Worm (Caenorhabditis elegans) whole organism, L4 larva: ENCODE data around the gene C14B9.3.
A peak's percentile ranks its signal among the peaks of the same experiment; 100 is the strongest.

ENCODE experiments used
- D1046.2 ChIP-seq: fragments of 200-800 bp; sonication (Bioruptor generic); IDR thresholded peaks from 2 replicates; pipeline ENCODE4 v1.3.6; 2022; ENCODE audit warnings: missing genetic modification characterization, missing compliant biosample characterization
- F26F4.8 ChIP-seq: fragments of 200-800 bp; sonication (Bioruptor generic); conservative IDR thresholded peaks from 2 replicates; pipeline ENCODE4 v1.3.6; 2022; ENCODE audit warnings: missing genetic modification characterization, missing compliant biosample characterization
- F44E2.7 ChIP-seq: fragments of 200-800 bp; sonication (Bioruptor generic); IDR thresholded peaks from 2 replicates; pipeline ENCODE4 v2.1.2; 2022; ENCODE audit warnings: missing genetic modification characterization, missing compliant biosample characterization
- R02D3.7 ChIP-seq: fragments of 150-350 bp; sonication (generic microtip); optimal IDR thresholded peaks from 3 replicates; lab custom pipeline; 2014; ENCODE audit warnings: missing biosample characterization, missing genetic modification characterization
- Y105C5A.15 ChIP-seq: fragments of 200-800 bp; sonication (Bioruptor generic); IDR thresholded peaks from 2 replicates; pipeline ENCODE4 v1.3.6; 2022; ENCODE audit warnings: missing genetic modification characterization, missing compliant biosample characterization
- Y48G9A.11 ChIP-seq: fragments of 200-800 bp; sonication (Bioruptor generic); IDR thresholded peaks from 2 replicates; pipeline ENCODE4 v1.3.6; 2022; ENCODE audit warnings: missing genetic modification reagents, missing genetic modification characterization, missing compliant biosample characterization
- Y75B8A.6 ChIP-seq: fragments of 200-800 bp; sonication (Bioruptor generic); IDR thresholded peaks from 2 replicates; pipeline ENCODE4 v1.3.6; 2022; ENCODE audit warnings: missing genetic modification reagents, missing genetic modification characterization, missing compliant biosample characterization
- ZK546.5 ChIP-seq, 2 experiments: sonication (generic microtip); optimal IDR thresholded peaks; 2 replicates each; lab custom pipeline; 2017; ENCODE audit warnings: missing biosample characterization in 2 of 2, missing genetic modification characterization in 2 of 2
- aha-1 ChIP-seq: fragments of 150-350 bp; peaks from one replicate; lab custom pipeline; 2014; ENCODE audit warnings: missing biosample characterization, missing genetic modification characterization
- aly-2 ChIP-seq: sonication (generic microtip); optimal IDR thresholded peaks from 2 replicates; lab custom pipeline; 2018; ENCODE audit warnings: missing biosample characterization, missing genetic modification characterization
- arid-1 ChIP-seq: fragments of 200-800 bp; sonication (Bioruptor generic); conservative IDR thresholded peaks from 2 replicates; pipeline ENCODE4 v1.3.6; 2022; ENCODE audit warnings: missing genetic modification reagents, missing genetic modification characterization, missing compliant biosample characterization
- attf-4 ChIP-seq: sonication (generic microtip); optimal IDR thresholded peaks from 3 replicates; lab custom pipeline; 2017; ENCODE audit warnings: missing biosample characterization, missing genetic modification characterization
- ceh-28 ChIP-seq: fragments of 150-350 bp; optimal IDR thresholded peaks from 2 replicates; lab custom pipeline; 2014; ENCODE audit warnings: missing biosample characterization, missing genetic modification reagents, missing genetic modification characterization
- ceh-32 ChIP-seq: sonication (generic microtip); optimal IDR thresholded peaks from 2 replicates; lab custom pipeline; 2016; ENCODE audit warnings: mild to moderate bottlenecking, missing genetic modification characterization, missing compliant biosample characterization; ENCODE audit not compliant: poor library complexity
- ces-1 ChIP-seq: fragments of 150-350 bp; sonication (generic microtip); optimal IDR thresholded peaks from 4 replicates; lab custom pipeline; 2014; ENCODE audit warnings: missing biosample characterization, missing genetic modification reagents, missing genetic modification characterization
- cey-2 ChIP-seq: sonication (generic microtip); optimal IDR thresholded peaks from 3 replicates; lab custom pipeline; 2017; ENCODE audit warnings: missing genetic modification characterization, mild to moderate bottlenecking, missing compliant biosample characterization, antibody characterized with exemption, borderline replicate concordance; ENCODE audit not compliant: insufficient read depth
- ctbp-1 ChIP-seq: fragments of 200-800 bp; sonication (Bioruptor generic); IDR thresholded peaks from 2 replicates; pipeline ENCODE4 v1.3.6; 2022; ENCODE audit warnings: missing genetic modification reagents, missing genetic modification characterization, missing compliant biosample characterization
- daf-12 ChIP-seq: fragments of 150-350 bp; optimal IDR thresholded peaks from 2 replicates; lab custom pipeline; 2014; ENCODE audit warnings: missing biosample characterization, missing genetic modification reagents, missing genetic modification characterization
- daf-16 ChIP-seq, 3 experiments: sonication (generic microtip); optimal IDR thresholded peaks; 2 replicates each; lab custom pipeline; 2016 to 2017; ENCODE audit warnings: missing genetic modification characterization in 3 of 3, missing genetic modification reagents in 3 of 3, mild to moderate bottlenecking in 2 of 3, missing compliant biosample characterization in 2 of 3, missing biosample characterization in 1 of 3, moderate library complexity in 1 of 3
- daf-8 ChIP-seq: fragments of 200-800 bp; sonication (Bioruptor generic); IDR thresholded peaks from 2 replicates; pipeline ENCODE4 v1.3.6; 2022; ENCODE audit warnings: missing genetic modification characterization, missing compliant biosample characterization
- dmd-6 ChIP-seq: fragments of 200-800 bp; sonication (Bioruptor generic); IDR thresholded peaks from 2 replicates; pipeline ENCODE4 v1.3.6; 2022; ENCODE audit warnings: missing genetic modification reagents, missing genetic modification characterization, missing compliant biosample characterization
- dmd-8 ChIP-seq: fragments of 200-800 bp; sonication (Bioruptor generic); IDR thresholded peaks from 2 replicates; pipeline ENCODE4 v1.3.6; 2022; ENCODE audit warnings: missing genetic modification characterization, missing compliant biosample characterization
- duxl-1 ChIP-seq: sonication (generic microtip); optimal IDR thresholded peaks from 2 replicates; lab custom pipeline; 2016; ENCODE audit warnings: mild to moderate bottlenecking, missing genetic modification characterization, moderate library complexity, missing compliant biosample characterization; ENCODE audit not compliant: poor library complexity
- fos-1 ChIP-seq: fragments of 150-350 bp; optimal IDR thresholded peaks from 2 replicates; lab custom pipeline; 2014; ENCODE audit warnings: missing biosample characterization, missing genetic modification characterization
- hmg-1.1 ChIP-seq: fragments of 200-800 bp; sonication (Bioruptor generic); IDR thresholded peaks from 2 replicates; pipeline ENCODE4 v1.3.6; 2022; ENCODE audit warnings: missing genetic modification reagents, missing genetic modification characterization, missing compliant biosample characterization
- lin-39 ChIP-seq: fragments of 150-350 bp; optimal IDR thresholded peaks from 2 replicates; lab custom pipeline; 2014; ENCODE audit warnings: missing biosample characterization, missing genetic modification reagents, missing genetic modification characterization
- lsy-2 ChIP-seq, 2 experiments: fragments of 150-350 bp in 1 of 2; sonication (generic microtip) in 1 of 2; optimal IDR thresholded peaks; 2 replicates each; lab custom pipeline; 2014 to 2017; ENCODE audit warnings: missing biosample characterization in 2 of 2, missing genetic modification characterization in 2 of 2
- madf-5 ChIP-seq, 2 experiments: fragments of 200-800 bp; sonication (Bioruptor generic); IDR thresholded peaks; 2 replicates each; pipeline ENCODE4 v1.3.6; 2022; ENCODE audit warnings: missing compliant biosample characterization in 2 of 2, missing genetic modification characterization in 2 of 2
- madf-9 ChIP-seq: fragments of 200-800 bp; sonication (Bioruptor generic); conservative IDR thresholded peaks from 2 replicates; pipeline ENCODE4 v1.3.6; 2022; ENCODE audit warnings: missing genetic modification reagents, missing genetic modification characterization, missing compliant biosample characterization
- mdl-1 ChIP-seq, 2 experiments: fragments of 150-350 bp in 1 of 2; sonication (generic microtip) in 1 of 2; optimal IDR thresholded peaks; 2 replicates each; lab custom pipeline; 2014 to 2017; ENCODE audit warnings: missing biosample characterization in 2 of 2, missing genetic modification characterization in 2 of 2
- mdt-29 ChIP-seq: fragments of 200-800 bp; sonication (Bioruptor generic); IDR thresholded peaks from 2 replicates; pipeline ENCODE4 v1.3.6; 2022; ENCODE audit warnings: missing genetic modification reagents, missing genetic modification characterization, missing compliant biosample characterization
- mep-1 ChIP-seq: fragments of 150-350 bp; sonication (generic microtip); optimal IDR thresholded peaks from 3 replicates; lab custom pipeline; 2014; ENCODE audit warnings: missing biosample characterization, missing genetic modification characterization
- mxl-3 ChIP-seq: fragments of 200-800 bp; sonication (Bioruptor generic); optimal IDR thresholded peaks from 2 replicates; lab custom pipeline; 2018; ENCODE audit warnings: mild to moderate bottlenecking, missing genetic modification characterization, missing compliant biosample characterization
- nhr-10 ChIP-seq: fragments of 150-350 bp; optimal IDR thresholded peaks from 2 replicates; lab custom pipeline; 2014; ENCODE audit warnings: missing biosample characterization, missing genetic modification characterization
- nhr-11 ChIP-seq: fragments of 150-350 bp; optimal IDR thresholded peaks from 2 replicates; lab custom pipeline; 2014; ENCODE audit warnings: missing biosample characterization, missing genetic modification characterization
- nhr-237 ChIP-seq: sonication (generic microtip); optimal IDR thresholded peaks from 2 replicates; lab custom pipeline; 2017; ENCODE audit warnings: missing biosample characterization, missing genetic modification characterization
- nhr-28 ChIP-seq: fragments of 150-350 bp; optimal IDR thresholded peaks from 2 replicates; lab custom pipeline; 2014; ENCODE audit warnings: missing biosample characterization, missing genetic modification characterization
- nhr-76 ChIP-seq: fragments of 150-350 bp; optimal IDR thresholded peaks from 2 replicates; lab custom pipeline; 2014; ENCODE audit warnings: missing biosample characterization, missing genetic modification characterization
- php-3 ChIP-seq: fragments of 200-800 bp; sonication (Bioruptor generic); IDR thresholded peaks from 2 replicates; pipeline ENCODE4 v1.3.6; 2022; ENCODE audit warnings: missing genetic modification reagents, missing genetic modification characterization, missing compliant biosample characterization
- pqm-1 ChIP-seq: sonication (generic microtip); optimal IDR thresholded peaks from 2 replicates; lab custom pipeline; 2017; ENCODE audit warnings: missing biosample characterization, missing genetic modification characterization
- rbr-2 ChIP-seq: sonication (generic microtip); optimal IDR thresholded peaks from 2 replicates; lab custom pipeline; 2016; ENCODE audit warnings: missing genotype, missing genetic modification characterization, missing compliant biosample characterization
- sdz-12 ChIP-seq: fragments of 200-800 bp; sonication (Bioruptor generic); optimal IDR thresholded peaks from 2 replicates; lab custom pipeline; 2018; ENCODE audit warnings: mild to moderate bottlenecking, missing genetic modification characterization, missing compliant biosample characterization
- skn-1 ChIP-seq: fragments of 150-350 bp; optimal IDR thresholded peaks from 2 replicates; lab custom pipeline; 2014; ENCODE audit warnings: missing biosample characterization, missing genetic modification characterization
- snpc-1.2 ChIP-seq: fragments of 200-800 bp; sonication (Bioruptor generic); IDR thresholded peaks from 2 replicates; pipeline ENCODE4 v1.3.6; 2022; ENCODE audit warnings: missing genetic modification reagents, missing genetic modification characterization, missing compliant biosample characterization
- snpc-4 ChIP-seq: fragments of 150-350 bp; optimal IDR thresholded peaks from 2 replicates; lab custom pipeline; 2014; ENCODE audit warnings: missing biosample characterization, missing genetic modification characterization
- spr-1 ChIP-seq: sonication (generic microtip); optimal IDR thresholded peaks from 2 replicates; lab custom pipeline; 2016; ENCODE audit warnings: mild to moderate bottlenecking, missing genetic modification characterization, missing compliant biosample characterization
- spr-3 ChIP-seq: fragments of 200-800 bp; sonication (Bioruptor generic); optimal IDR thresholded peaks from 2 replicates; lab custom pipeline; 2018; ENCODE audit warnings: mild to moderate bottlenecking, missing genetic modification characterization, missing compliant biosample characterization
- tag-97 ChIP-seq: fragments of 200-800 bp; sonication (Bioruptor generic); IDR thresholded peaks from 2 replicates; pipeline ENCODE4 v1.3.6; 2022; ENCODE audit warnings: missing genetic modification characterization, missing compliant biosample characterization
- zag-1 ChIP-seq: fragments of 150-350 bp; optimal IDR thresholded peaks from 2 replicates; lab custom pipeline; 2014; ENCODE audit warnings: missing biosample characterization, missing genetic modification characterization
- ztf-11 ChIP-seq: fragments of 150-350 bp; optimal IDR thresholded peaks from 2 replicates; lab custom pipeline; 2014; ENCODE audit warnings: missing biosample characterization, missing genetic modification characterization

The C14B9.3 gene

ce11 chrIII:8109459-8110057 lies 968 bp downstream of the C14B9.3 start (continued):
- TF ChIP-seq lsy-2 (tag; optimal IDR thresholded peaks at IDR 0.05; lab: Kevin White, UChicago) (peak; percentile 1 to 79), aly-2 (tag; lab: Kevin White, UChicago) (no peak), Y48G9A.11 (peak; percentile 69; the same call in 1 of the 2 replicates), spr-3 (GFP tag; lab: Kevin White, UChicago) (peak; percentile 60), hmg-1.1 (GFP tag; lab: Robert Waterston, UW) (peak; percentile 94), ceh-28 (no peak), ZK546.5 (tag; optimal IDR thresholded peaks at IDR 0.05; lab: Kevin White, UChicago) (no peak), Y75B8A.6 (GFP tag; lab: Robert Waterston, UW) (no peak; the same call in 1 of the 2 replicates), Y105C5A.15 (peak; percentile 78; the same call in 1 of the 2 replicates), daf-16 (GFP tag; optimal IDR thresholded peaks at IDR 0.05; lab: Kevin White, UChicago) (peak; percentile 35 to 72), daf-16 (tag; optimal IDR thresholded peaks at IDR 0.05; lab: Kevin White, UChicago) (peak; percentile 52), nhr-11 (tag; lab: Kevin White, UChicago) (peak; percentile 52), ces-1 (GFP tag; lab: Kevin White, UChicago) (no peak), spr-1 (tag; lab: Kevin White, UChicago) (peak; percentile 51), nhr-237 (tag; lab: Kevin White, UChicago) (no peak), cey-2 (tag; lab: Kevin White, UChicago) (no peak), ctbp-1 (GFP tag; lab: Robert Waterston, UW) (peak; percentile 85), D1046.2 (GFP tag; lab: Robert Waterston, UW) (peak; percentile 87), skn-1 (tag; lab: Kevin White, UChicago) (no peak), snpc-1.2 (GFP tag; lab: Robert Waterston, UW) (peak; percentile 69; the same call in 1 of the 2 replicates), dmd-6 (peak; percentile 74), nhr-28 (tag; lab: Kevin White, UChicago) (peak; percentile 33), F44E2.7 (GFP tag; lab: Robert Waterston, UW) (peak; percentile 80; the same call in 1 of the 2 replicates), F26F4.8 (GFP tag; lab: Robert Waterston, UW) (peak; percentile 70; the same call in 1 of the 2 replicates), fos-1 (tag; lab: Kevin White, UChicago) (no peak), ceh-32 (tag; lab: Kevin White, UChicago) (no peak), mxl-3 (peak; percentile 70), mep-1 (peak; percentile 82), aha-1 (tag; lab: Kevin White, UChicago) (peak; percentile 95), php-3 (GFP tag; lab: Robert Waterston, UW) (no peak), sdz-12 (GFP tag; lab: Kevin White, UChicago) (peak; percentile 53), duxl-1 (tag; lab: Kevin White, UChicago) (peak; percentile 82), nhr-10 (no peak), R02D3.7 (no peak), madf-5 (GFP tag; IDR thresholded peaks at IDR 0.05; lab: Robert Waterston, UW) (peak; percentile 72 to 80; a peak in 2 of 4 replicates), pqm-1 (tag; lab: Kevin White, UChicago) (no peak), lin-39 (tag; lab: Kevin White, UChicago) (no peak), zag-1 (tag; lab: Kevin White, UChicago) (no peak), nhr-76 (tag; lab: Kevin White, UChicago) (no peak), mdl-1 (tag; optimal IDR thresholded peaks at IDR 0.05; lab: Kevin White, UChicago) (peak in 1 of 2 experiments; percentile 39), ztf-11 (tag; lab: Kevin White, UChicago) (no peak), snpc-4 (tag; lab: Kevin White, UChicago) (no peak), madf-9 (GFP tag; lab: Robert Waterston, UW) (peak; percentile 71), tag-97 (GFP tag; lab: Robert Waterston, UW) (no peak), attf-4 (tag; lab: Kevin White, UChicago) (no peak), arid-1 (GFP tag; lab: Robert Waterston, UW) (peak; percentile 87; the same call in 1 of the 2 replicates), daf-8 (GFP tag; lab: Robert Waterston, UW) (0 out of 2 replicates have a peak, but pooled peaks have one; percentile 36), daf-12 (tag; lab: Kevin White, UChicago) (no peak), rbr-2 (peak; percentile 72), dmd-8 (GFP tag; lab: Robert Waterston, UW) (peak; percentile 89), mdt-29 (peak; percentile 68; the same call in 1 of the 2 replicates)
